Fruit fly (Drosophila melanogaster) whole organism, embryonic: ENCODE results near the gene Ada1-2.
A peak's percentile ranks its signal among the peaks of the same experiment; 100 is the strongest.

ENCODE experiments used
- Ada2b ChIP-seq: fragments of 200-800 bp; sonication (Bioruptor generic); IDR thresholded peaks from 2 replicates; pipeline ENCODE4 v1.3.6; 2022; ENCODE audit warnings: missing biosample characterization, missing genetic modification characterization
- Adf1 ChIP-seq: fragments of 200-800 bp; sonication (Bioruptor generic); IDR thresholded peaks from 2 replicates; pipeline ENCODE4 v1.3.6; 2022; ENCODE audit warnings: missing biosample characterization, missing genetic modification characterization
- Atf6 ChIP-seq: fragments of 200-800 bp; sonication (Bioruptor generic); IDR thresholded peaks from 2 replicates; pipeline ENCODE4 v1.3.6; 2022; ENCODE audit warnings: missing biosample characterization, missing genetic modification characterization
- B-H2 ChIP-seq: fragments of 200-800 bp; sonication (Bioruptor generic); optimal IDR thresholded peaks from 2 replicates; lab custom pipeline; 2018; ENCODE audit warnings: missing biosample characterization, mild to moderate bottlenecking, missing genetic modification characterization
- BEAF-32 ChIP-seq: fragments of 200-800 bp; sonication (Bioruptor generic); optimal IDR thresholded peaks from 3 replicates; lab custom pipeline; 2017; ENCODE audit warnings: missing biosample characterization, missing genetic modification characterization, mild to moderate bottlenecking, moderate library complexity, missing genetic modification reagents
- Blimp-1 ChIP-seq: fragments of 200-800 bp; sonication (Bioruptor generic); optimal IDR thresholded peaks from 3 replicates; lab custom pipeline; 2018; ENCODE audit warnings: missing biosample characterization, missing genetic modification characterization, mild to moderate bottlenecking, moderate library complexity, missing genetic modification reagents
- BtbVII ChIP-seq: fragments of 200-800 bp; sonication (Bioruptor generic); optimal IDR thresholded peaks from 3 replicates; lab custom pipeline; 2017; ENCODE audit warnings: missing biosample characterization, mild to moderate bottlenecking, missing genetic modification characterization
- Bteb2 ChIP-seq: fragments of 200-800 bp; sonication (Bioruptor generic); optimal IDR thresholded peaks from 2 replicates; lab custom pipeline; 2016; ENCODE audit warnings: missing biosample characterization, missing genetic modification characterization
- CG10366 ChIP-seq: fragments of 200-800 bp; sonication (Bioruptor generic); IDR thresholded peaks from 2 replicates; pipeline ENCODE4 v1.3.6; 2022; ENCODE audit warnings: missing biosample characterization, missing genetic modification characterization
- CG12219 ChIP-seq: fragments of 200-800 bp; sonication (Bioruptor generic); optimal IDR thresholded peaks from 3 replicates; lab custom pipeline; 2018; ENCODE audit warnings: missing biosample characterization, mild to moderate bottlenecking, missing genetic modification characterization
- CG13287 ChIP-seq: fragments of 200-800 bp; sonication (Bioruptor generic); IDR thresholded peaks from 2 replicates; pipeline ENCODE4 v1.3.6; 2022; ENCODE audit warnings: missing biosample characterization, missing genetic modification characterization; ENCODE audit not compliant: partially characterized antibody
- CG1602 ChIP-seq: fragments of 200-800 bp; sonication (Bioruptor generic); optimal IDR thresholded peaks from 3 replicates; lab custom pipeline; 2016; ENCODE audit warnings: missing biosample characterization, missing genetic modification characterization
- CG17802 ChIP-seq: fragments of 200-800 bp; sonication (Bioruptor generic); optimal IDR thresholded peaks from 2 replicates; lab custom pipeline; 2018; ENCODE audit warnings: missing biosample characterization, mild to moderate bottlenecking, missing genetic modification characterization, moderate library complexity
- CG17829 ChIP-seq: fragments of 200-800 bp; optimal IDR thresholded peaks from 2 replicates; lab custom pipeline; 2019; ENCODE audit warnings: missing biosample characterization, mild to moderate bottlenecking, missing genetic modification characterization, moderate library complexity
- CG30403 ChIP-seq: fragments of 200-800 bp; sonication (Bioruptor generic); optimal IDR thresholded peaks from 3 replicates; lab custom pipeline; 2016; ENCODE audit warnings: missing biosample characterization, missing genetic modification characterization
- CG34376 ChIP-seq: fragments of 200-800 bp; sonication (Bioruptor generic); optimal IDR thresholded peaks from 2 replicates; lab custom pipeline; 2018; ENCODE audit warnings: missing biosample characterization, mild to moderate bottlenecking, missing genetic modification characterization
- CG4282 ChIP-seq: fragments of 200-800 bp; sonication (Bioruptor generic); optimal IDR thresholded peaks from 2 replicates; lab custom pipeline; 2016; ENCODE audit warnings: missing biosample characterization, missing genetic modification characterization
- CG4820 ChIP-seq: fragments of 200-800 bp; sonication (Bioruptor generic); optimal IDR thresholded peaks from 3 replicates; lab custom pipeline; 2016; ENCODE audit warnings: missing biosample characterization, missing genetic modification characterization
- CG6689 ChIP-seq: fragments of 200-800 bp; sonication (Bioruptor generic); IDR thresholded peaks from 2 replicates; pipeline ENCODE4 v1.3.6; 2022; ENCODE audit warnings: missing biosample characterization, missing genetic modification characterization
- CG7839 ChIP-seq: fragments of 200-800 bp; sonication (Bioruptor generic); optimal IDR thresholded peaks from 3 replicates; lab custom pipeline; 2018; ENCODE audit warnings: missing biosample characterization, mild to moderate bottlenecking, missing genetic modification characterization, moderate library complexity
- CG7963 ChIP-seq: fragments of 200-800 bp; sonication (Bioruptor generic); IDR thresholded peaks from 3 replicates; pipeline ENCODE4 v1.3.6; 2022; ENCODE audit warnings: missing biosample characterization, missing genetic modification characterization; ENCODE audit not compliant: partially characterized antibody
- Dll ChIP-seq: fragments of 200-800 bp; sonication (Bioruptor generic); IDR thresholded peaks from 4 replicates; pipeline ENCODE4 v1.3.6; 2022; ENCODE audit warnings: missing biosample characterization, missing genetic modification characterization; ENCODE audit not compliant: partially characterized antibody
- Dp ChIP-seq: fragments of 200-800 bp; sonication (Bioruptor generic); optimal IDR thresholded peaks from 2 replicates; lab custom pipeline; 2018; ENCODE audit warnings: missing biosample characterization, mild to moderate bottlenecking, missing genetic modification characterization, moderate library complexity
- Dref ChIP-seq: fragments of 200-800 bp; sonication (Bioruptor generic); IDR thresholded peaks from 2 replicates; pipeline ENCODE4 v1.3.6; 2022; ENCODE audit warnings: missing biosample characterization, missing genetic modification characterization
- Fer2 ChIP-seq: fragments of 200-800 bp; sonication (Bioruptor generic); optimal IDR thresholded peaks from 2 replicates; lab custom pipeline; 2018; ENCODE audit warnings: missing biosample characterization, mild to moderate bottlenecking, missing genetic modification characterization, moderate library complexity
- Hr78 ChIP-seq, 2 experiments: fragments of 200-800 bp in 1 of 2; fragments of >200 bp in 1 of 2; sonication (Bioruptor generic) in 1 of 2; optimal IDR thresholded peaks; 2 replicates each; lab custom pipeline; 2017 to 2019; ENCODE audit warnings: missing biosample characterization in 2 of 2, missing genetic modification characterization in 2 of 2, mild to moderate bottlenecking in 1 of 2, moderate library complexity in 1 of 2
- MESR4 ChIP-seq: fragments of 200-800 bp; sonication (Bioruptor generic); optimal IDR thresholded peaks from 2 replicates; lab custom pipeline; 2018; ENCODE audit warnings: missing biosample characterization, mild to moderate bottlenecking, missing genetic modification characterization, moderate library complexity
- NC2β ChIP-seq: fragments of 200-800 bp; sonication (Bioruptor generic); optimal IDR thresholded peaks from 2 replicates; lab custom pipeline; 2016; ENCODE audit warnings: missing biosample characterization, missing genetic modification characterization
- Opbp ChIP-seq: fragments of 200-800 bp; sonication (Bioruptor generic); IDR thresholded peaks from 3 replicates; pipeline ENCODE4 v1.3.6; 2022; ENCODE audit warnings: missing biosample characterization, missing genetic modification characterization; ENCODE audit not compliant: partially characterized antibody
- Ptx1 ChIP-seq: fragments of 200-800 bp; sonication (Bioruptor generic); IDR thresholded peaks from 2 replicates; pipeline ENCODE4 v1.3.6; 2022; ENCODE audit warnings: missing biosample characterization, missing genetic modification characterization
- Rfx ChIP-seq: fragments of 200-800 bp; sonication (Bioruptor generic); IDR thresholded peaks from 2 replicates; pipeline ENCODE4 v1.3.6; 2022; ENCODE audit warnings: missing biosample characterization, missing genetic modification characterization
- Six4 ChIP-seq: fragments of 200-800 bp; sonication (Bioruptor generic); optimal IDR thresholded peaks from 2 replicates; lab custom pipeline; 2016; ENCODE audit warnings: missing biosample characterization, missing genetic modification characterization
- bigmax ChIP-seq: fragments of 200-800 bp; sonication (Bioruptor generic); optimal IDR thresholded peaks from 2 replicates; lab custom pipeline; 2018; ENCODE audit warnings: missing biosample characterization, mild to moderate bottlenecking, missing genetic modification characterization
- bowl ChIP-seq: fragments of 200-800 bp; sonication (Bioruptor generic); IDR thresholded peaks from 2 replicates; pipeline ENCODE4 v1.3.6; 2022; ENCODE audit warnings: missing biosample characterization, missing genetic modification characterization
- ci ChIP-seq: fragments of 200-800 bp; sonication (Bioruptor generic); IDR thresholded peaks from 3 replicates; pipeline ENCODE4 v1.3.6; 2022; ENCODE audit warnings: missing biosample characterization, missing genetic modification characterization
- croc ChIP-seq: fragments of 200-800 bp; sonication (Bioruptor generic); conservative IDR thresholded peaks from 3 replicates; pipeline ENCODE4 v1.3.6; 2022; ENCODE audit warnings: missing biosample characterization, missing genetic modification characterization
- crp ChIP-seq, 2 experiments: fragments of 200-800 bp; sonication (Bioruptor generic); optimal IDR thresholded peaks; 2 replicates in 1 of 2; 3 replicates in 1 of 2; lab custom pipeline; 2017; ENCODE audit warnings: missing biosample characterization in 2 of 2, missing genetic modification characterization in 2 of 2, mild to moderate bottlenecking in 1 of 2, moderate library complexity in 1 of 2
- dati ChIP-seq: fragments of 200-800 bp; sonication (Bioruptor generic); IDR thresholded peaks from 2 replicates; pipeline ENCODE4 v1.3.6; 2022; ENCODE audit warnings: missing biosample characterization, missing genetic modification characterization
- gem ChIP-seq: fragments of 200-800 bp; sonication (Bioruptor generic); optimal IDR thresholded peaks from 2 replicates; lab custom pipeline; 2019; ENCODE audit warnings: missing biosample characterization, mild to moderate bottlenecking, missing genetic modification characterization, moderate library complexity
- inv ChIP-seq: fragments of 200-800 bp; sonication (Bioruptor generic); IDR thresholded peaks from 2 replicates; pipeline ENCODE4 v1.3.6; 2022; ENCODE audit warnings: missing biosample characterization, missing genetic modification characterization; ENCODE audit not compliant: partially characterized antibody
- jumu ChIP-seq: fragments of 200-800 bp; sonication (Bioruptor generic); optimal IDR thresholded peaks from 3 replicates; lab custom pipeline; 2016; ENCODE audit warnings: missing biosample characterization, missing genetic modification characterization
- nerfin-1 ChIP-seq: fragments of 200-800 bp; sonication (Bioruptor generic); optimal IDR thresholded peaks from 3 replicates; lab custom pipeline; 2019; ENCODE audit warnings: missing biosample characterization, mild to moderate bottlenecking, missing genetic modification characterization, moderate library complexity
- nerfin-2 ChIP-seq: fragments of 200-800 bp; sonication (Bioruptor generic); IDR thresholded peaks from 2 replicates; pipeline ENCODE4 v1.3.6; 2022; ENCODE audit warnings: missing biosample characterization, missing genetic modification characterization; ENCODE audit not compliant: partially characterized antibody
- nmo ChIP-seq: fragments of 200-800 bp; sonication (Bioruptor generic); optimal IDR thresholded peaks from 2 replicates; lab custom pipeline; 2018; ENCODE audit warnings: missing biosample characterization, mild to moderate bottlenecking, missing genetic modification characterization, moderate library complexity
- org-1 ChIP-seq: fragments of 200-800 bp; sonication (Bioruptor generic); optimal IDR thresholded peaks from 2 replicates; lab custom pipeline; 2017; ENCODE audit warnings: missing biosample characterization, missing genetic modification characterization
- sr ChIP-seq: fragments of 200-800 bp; sonication (Bioruptor generic); IDR thresholded peaks from 3 replicates; pipeline ENCODE4 v1.3.6; 2022; ENCODE audit warnings: missing biosample characterization, missing genetic modification characterization
- stc ChIP-seq: fragments of 200-800 bp; sonication (Bioruptor generic); IDR thresholded peaks from 2 replicates; pipeline ENCODE4 v1.3.6; 2022; ENCODE audit warnings: missing biosample characterization, missing genetic modification characterization
- sug ChIP-seq: fragments of 200-800 bp; optimal IDR thresholded peaks from 2 replicates; lab custom pipeline; 2019; ENCODE audit warnings: missing biosample characterization, mild to moderate bottlenecking, missing genetic modification characterization, moderate library complexity
- tll ChIP-seq, 2 experiments: fragments of 200-800 bp in 1 of 2; fragments of >200 bp in 1 of 2; sonication (Bioruptor generic) in 1 of 2; optimal IDR thresholded peaks; 2 replicates each; lab custom pipeline; 2017 to 2019; ENCODE audit warnings: missing biosample characterization in 2 of 2, missing genetic modification characterization in 2 of 2, mild to moderate bottlenecking in 1 of 2, moderate library complexity in 1 of 2
- unc-4 ChIP-seq: fragments of 200-800 bp; sonication (Bioruptor generic); IDR thresholded peaks from 2 replicates; pipeline ENCODE4 v1.3.6; 2022; ENCODE audit warnings: missing biosample characterization, missing genetic modification characterization; ENCODE audit not compliant: partially characterized antibody

The Ada1-2 gene

DNA sequence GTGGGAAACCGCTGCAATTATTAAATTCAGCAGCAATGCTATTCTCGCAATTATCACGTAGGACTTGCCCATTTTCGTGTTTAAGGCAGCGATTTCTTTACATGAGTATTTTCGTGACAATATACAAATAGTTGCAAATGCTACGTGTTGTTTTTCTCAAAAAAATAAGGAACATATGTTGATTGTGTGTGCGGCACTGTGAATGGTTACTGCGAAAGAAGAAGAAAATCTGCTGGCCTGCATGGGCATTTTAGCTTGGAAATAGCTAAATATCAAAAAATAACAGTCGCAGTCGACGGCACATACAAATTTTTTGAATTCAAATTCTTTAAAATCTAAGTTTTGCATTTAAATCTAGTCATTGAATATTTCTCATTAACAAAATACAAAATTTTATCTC lies 47.8 kb downstream of the Ada1-2 start, which contains the start of gene CG6766 (continued):
- TF ChIP-seq nerfin-2 (GFP tag; lab: Robert Waterston, UW) (no peak), Adf1 (GFP tag; lab: Robert Waterston, UW) (no peak), MESR4 (GFP tag; lab: Kevin White, UChicago) (peak; percentile 60), ci (GFP tag; lab: Robert Waterston, UW) (no peak), Blimp-1 (GFP tag; lab: Kevin White, UChicago) (no peak), Rfx (no peak; the same call in 1 of the 2 replicates), Ptx1 (GFP tag; lab: Robert Waterston, UW) (no peak), Dp (peak; percentile 42), CG34376 (GFP tag; lab: Kevin White, UChicago) (peak; percentile 9), Six4 (no peak), bowl (GFP tag; lab: Robert Waterston, UW) (no peak), nmo (GFP tag; lab: Kevin White, UChicago) (peak; percentile 52), Fer2 (tag; lab: Kevin White, UChicago) (no peak), Opbp (GFP tag; lab: Robert Waterston, UW) (peak; percentile 23; the same call in 2 of the 3 replicates), org-1 (no peak), crp (GFP tag; optimal IDR thresholded peaks at IDR 0.05; lab: Kevin White, UChicago) (peak; percentile 6 to 88), sr (GFP tag; lab: Robert Waterston, UW) (no peak), CG13287 (GFP tag; lab: Robert Waterston, UW) (peak; percentile 48; the same call in 1 of the 2 replicates), CG7963 (GFP tag; lab: Robert Waterston, UW) (no peak; the same call in 2 of the 3 replicates), BEAF-32 (GFP tag; lab: Kevin White, UChicago) (peak; percentile 52), CG4282 (no peak), Dref (peak; percentile 58), CG17829 (peak; percentile 4), jumu (GFP tag; lab: Kevin White, UChicago) (no peak), bigmax (peak; percentile 24), CG1602 (GFP tag; lab: Kevin White, UChicago) (no peak), nerfin-1 (peak; percentile 91), dati (GFP tag; lab: Robert Waterston, UW) (no peak), CG10366 (GFP tag; lab: Robert Waterston, UW) (no peak), Bteb2 (GFP tag; lab: Kevin White, UChicago) (no peak), Hr78 (GFP tag; optimal IDR thresholded peaks at IDR 0.05; lab: Kevin White, UChicago) (no peak), gem (tag; lab: Kevin White, UChicago) (no peak), B-H2 (GFP tag; lab: Kevin White, UChicago) (peak; percentile 34), Ada2b (GFP tag; lab: Robert Waterston, UW) (no peak), sug (peak; percentile 19), Atf6 (GFP tag; lab: Robert Waterston, UW) (no peak), CG7839 (tag; lab: Kevin White, UChicago) (no peak), unc-4 (GFP tag; lab: Robert Waterston, UW) (no peak), CG17802 (tag; lab: Kevin White, UChicago) (no peak), CG30403 (no peak), CG6689 (GFP tag; lab: Robert Waterston, UW) (no peak), croc (GFP tag; lab: Robert Waterston, UW) (no peak), CG4820 (GFP tag; lab: Kevin White, UChicago) (no peak), inv (GFP tag; lab: Robert Waterston, UW) (no peak), Dll (GFP tag; lab: Robert Waterston, UW) (peak; percentile 29; the same call in 1 of the 4 replicates), CG12219 (GFP tag; lab: Kevin White, UChicago) (no peak), stc (GFP tag; lab: Robert Waterston, UW) (no peak), NC2β (no peak), BtbVII (GFP tag; lab: Kevin White, UChicago) (no peak), tll (GFP tag; optimal IDR thresholded peaks at IDR 0.05; lab: Kevin White, UChicago) (no peak)
